Fruit fly (Drosophila melanogaster) whole organism: Measurements from ENCODE around the gene nmo.

Source experiments
- CG8478 ChIP-seq: fragments of >200 bp; optimal IDR thresholded peaks from 2 replicates; lab custom pipeline; 2018; ENCODE audit warnings: inconsistent platforms
- Dll ChIP-seq: fragments of >200 bp; optimal IDR thresholded peaks from 2 replicates; lab custom pipeline; 2017
- EcR ChIP-seq, 2 experiments: fragments of >200 bp; optimal IDR thresholded peaks; 2 replicates each; lab custom pipeline; 2017; ENCODE audit warnings: missing biosample characterization in 2 of 2, missing genetic modification characterization in 2 of 2, missing genetic modification reagents in 2 of 2
- pan ChIP-seq: fragments of >200 bp; optimal IDR thresholded peaks from 2 replicates; lab custom pipeline; 2017
- psq ChIP-seq: fragments of >200 bp; optimal IDR thresholded peaks from 2 replicates; lab custom pipeline; 2017
- usp ChIP-seq: fragments of >200 bp; optimal IDR thresholded peaks from 2 replicates; lab custom pipeline; 2017; ENCODE audit warnings: missing biosample characterization, missing genetic modification characterization, mixed read lengths

dm6 chr3L:8033088-8033487 lies 54.2 kb downstream of the nmo start:
- no peak for TF ChIP-seq psq (lab: Kevin White, UChicago)
- TF ChIP-seq CG8478 = no peak
- no peak for TF ChIP-seq usp
- no peak for TF ChIP-seq Dll
- TF ChIP-seq pan (lab: Kevin White, UChicago) = no peak
- TF ChIP-seq EcR (GFP tag; optimal IDR thresholded peaks at IDR 0.05; lab: Kevin White, UChicago) = no peak
